Fruit fly (Drosophila melanogaster): ENCODE data around the gene CG42853.

DNA sequence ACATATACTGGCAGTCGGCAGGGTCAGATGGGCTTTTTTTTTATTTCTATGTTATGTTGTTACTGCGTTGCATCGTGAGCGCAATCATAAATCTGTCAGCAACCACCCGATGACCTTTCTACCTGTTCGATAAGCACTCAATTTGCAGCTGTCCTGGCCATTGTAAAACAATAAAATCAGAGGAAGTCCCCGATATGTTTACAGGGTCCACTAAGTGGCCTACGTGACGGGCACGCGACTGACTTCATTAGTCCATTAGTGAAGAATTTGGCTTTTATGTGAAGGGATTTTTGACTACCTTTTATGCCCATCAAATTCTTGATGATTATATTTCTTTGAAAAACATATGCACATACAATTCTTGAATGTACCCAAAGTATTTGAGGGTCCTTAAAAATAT, 16.5 kb upstream of the CG42853 start:
- no peak for TF ChIP-seq cic (GFP tag; optimal IDR thresholded peaks at IDR 0.05)
- TF ChIP-seq Clk (GFP tag; optimal IDR thresholded peaks at IDR 0.05) = no peak
- no peak for TF ChIP-seq ovo (GFP tag; optimal IDR thresholded peaks at IDR 0.05)
- TF ChIP-seq Crg-1 (GFP tag; optimal IDR thresholded peaks at IDR 0.05) = no peak
- TF ChIP-seq toe (GFP tag; optimal IDR thresholded peaks at IDR 0.05) = no peak
- no peak for TF ChIP-seq tj (GFP tag; optimal IDR thresholded peaks at IDR 0.05)
- no peak for TF ChIP-seq CG11617 (GFP tag; optimal IDR thresholded peaks at IDR 0.05)
- TF ChIP-seq cnc (optimal IDR thresholded peaks at IDR 0.05) = no peak
- TF ChIP-seq CG1620 (GFP tag; optimal IDR thresholded peaks at IDR 0.05) = no peak
- no peak for TF ChIP-seq CG5204 (GFP tag; optimal IDR thresholded peaks at IDR 0.05)
- TF ChIP-seq CG33017 (tag; optimal IDR thresholded peaks at IDR 0.05) = no peak
- no peak for TF ChIP-seq CG12768 (GFP tag; optimal IDR thresholded peaks at IDR 0.05)
- TF ChIP-seq Hr96 (GFP tag; optimal IDR thresholded peaks at IDR 0.05) = no peak
- no peak for TF ChIP-seq bab1 (GFP tag; optimal IDR thresholded peaks at IDR 0.05)
